Worm (Caenorhabditis elegans): ENCODE data around the gene srh-23.

DNA sequence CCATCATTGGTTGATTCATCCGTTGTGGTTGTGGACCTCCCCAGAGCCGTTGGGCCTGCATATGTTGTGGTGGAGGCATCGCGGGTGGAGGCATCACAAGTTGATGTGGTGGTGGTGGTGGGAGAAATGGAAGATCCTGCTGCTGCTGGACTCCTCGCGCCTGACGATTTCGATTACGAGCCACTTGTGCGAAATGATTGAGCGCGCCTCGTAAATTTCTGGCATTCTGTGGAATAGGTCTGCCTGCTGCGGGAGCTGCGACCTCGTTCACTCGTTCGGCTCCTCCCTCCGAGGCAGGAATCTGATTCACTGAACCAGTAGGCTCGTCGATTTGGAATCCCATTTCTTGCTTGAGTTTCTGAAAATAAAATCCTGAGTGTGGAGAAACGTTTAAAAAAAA lies 39.8 kb downstream of the srh-23 start:
- TF ChIP-seq ztf-11 (tag; optimal IDR thresholded peaks at IDR 0.05) (no peak), dpl-1 (GFP tag; optimal IDR thresholded peaks at IDR 0.05) (no peak), ama-1 (optimal IDR thresholded peaks at IDR 0.05) (no peak), ceh-82 (tag; optimal IDR thresholded peaks at IDR 0.05) (no peak), fos-1 (tag; optimal IDR thresholded peaks at IDR 0.05) (no peak), nhr-77 (tag; optimal IDR thresholded peaks at IDR 0.05) (no peak)

Data from whole organism, L1 larva.